Worm (Caenorhabditis elegans) whole organism, midembryonic: ENCODE measurements around the gene Y73C8B.5.

Experiments used
- T22C8.4 ChIP-seq: fragments of 200-800 bp; sonication (Bioruptor generic); IDR thresholded peaks from 2 replicates; pipeline ENCODE4 v1.3.6; 2022; ENCODE audit warnings: missing genetic modification characterization, missing compliant biosample characterization
- cog-1 ChIP-seq: sonication (generic microtip); optimal IDR thresholded peaks from 2 replicates; lab custom pipeline; 2016; ENCODE audit warnings: missing genetic modification characterization, missing compliant biosample characterization
- flt-1 ChIP-seq: fragments of 200-800 bp; sonication (Bioruptor generic); IDR thresholded peaks from 2 replicates; pipeline ENCODE4 v1.3.6; 2022; ENCODE audit warnings: missing genetic modification characterization, missing compliant biosample characterization
- klf-2 ChIP-seq: fragments of 200-800 bp; sonication (Bioruptor generic); conservative IDR thresholded peaks from 2 replicates; pipeline ENCODE4 v1.3.6; 2022; ENCODE audit warnings: missing genetic modification reagents, missing genetic modification characterization, missing compliant biosample characterization
- med-1 ChIP-seq: sonication (generic microtip); optimal IDR thresholded peaks from 2 replicates; lab custom pipeline; 2017; ENCODE audit warnings: missing genetic modification characterization, mild to moderate bottlenecking, missing compliant biosample characterization, antibody characterized with exemption, missing genetic modification reagents; ENCODE audit not compliant: insufficient read depth
- ref-1 ChIP-seq: fragments of 200-800 bp; sonication (Bioruptor generic); conservative IDR thresholded peaks from 2 replicates; pipeline ENCODE4 v1.3.6; 2022; ENCODE audit warnings: missing genetic modification reagents, missing genetic modification characterization, missing compliant biosample characterization
- tab-1 ChIP-seq: fragments of 200-800 bp; sonication (Bioruptor generic); IDR thresholded peaks from 2 replicates; pipeline ENCODE4 v1.3.6; 2022; ENCODE audit warnings: missing genetic modification characterization, missing compliant biosample characterization
- ztf-23 ChIP-seq: fragments of 200-800 bp; sonication (Bioruptor generic); IDR thresholded peaks from 2 replicates; pipeline ENCODE4 v1.3.6; 2022; ENCODE audit warnings: missing genetic modification reagents, missing genetic modification characterization, missing compliant biosample characterization
- ztf-29 ChIP-seq: fragments of 200-800 bp; sonication (Bioruptor generic); IDR thresholded peaks from 2 replicates; pipeline ENCODE4 v1.3.6; 2022; ENCODE audit warnings: missing genetic modification reagents, missing genetic modification characterization, missing compliant biosample characterization

- TF ChIP-seq ref-1 (no peak), klf-2 (GFP tag; lab: Robert Waterston, UW) (no peak), flt-1 (no peak), T22C8.4 (GFP tag; lab: Robert Waterston, UW) (no peak), med-1 (GFP tag; lab: Kevin White, UChicago) (no peak), ztf-23 (GFP tag; lab: Robert Waterston, UW) (no peak), cog-1 (tag; lab: Kevin White, UChicago) (no peak), tab-1 (no peak), ztf-29 (GFP tag; lab: Robert Waterston, UW) (no peak)
These were observed 31.6 kb upstream of the Y73C8B.5 start, which contains the start of gene C36C5.14 for ce11 chrV:3165438-3165837.
